Fruit fly (Drosophila melanogaster) whole organism, prepupa: ENCODE measurements around the gene GlnRS.

Source experiments
- Blimp-1 ChIP-seq: fragments of 200-800 bp; sonication (Bioruptor generic); optimal IDR thresholded peaks from 3 replicates; lab custom pipeline; 2017; ENCODE audit warnings: missing biosample characterization, missing genetic modification characterization, mild to moderate bottlenecking, moderate library complexity, missing genetic modification reagents
- CG10669 ChIP-seq: fragments of 200-800 bp; sonication (Bioruptor generic); optimal IDR thresholded peaks from 3 replicates; lab custom pipeline; 2018; ENCODE audit warnings: missing biosample characterization, mild to moderate bottlenecking, missing genetic modification characterization, moderate library complexity
- CG11294 ChIP-seq: fragments of 200-800 bp; sonication (Bioruptor generic); IDR thresholded peaks from 2 replicates; pipeline ENCODE4 v1.3.6; 2022; ENCODE audit warnings: missing biosample characterization, missing genetic modification characterization
- CG11902 ChIP-seq: fragments of 200-800 bp; sonication (Bioruptor generic); optimal IDR thresholded peaks from 3 replicates; lab custom pipeline; 2016; ENCODE audit warnings: missing biosample characterization, missing genetic modification characterization
- CG15336 ChIP-seq: fragments of 200-800 bp; sonication (Bioruptor generic); IDR thresholded peaks from 2 replicates; pipeline ENCODE4 v1.3.6; 2022; ENCODE audit warnings: missing biosample characterization, missing genetic modification characterization
- CG31627 ChIP-seq: fragments of 200-800 bp; sonication (Bioruptor generic); optimal IDR thresholded peaks from 3 replicates; lab custom pipeline; 2016; ENCODE audit warnings: missing biosample characterization, missing genetic modification characterization
- CG34406 ChIP-seq: fragments of 200-800 bp; sonication (Bioruptor generic); optimal IDR thresholded peaks from 3 replicates; lab custom pipeline; 2016; ENCODE audit warnings: missing biosample characterization, missing genetic modification characterization
- CG3919 ChIP-seq: fragments of 200-800 bp; sonication (Bioruptor generic); optimal IDR thresholded peaks from 3 replicates; lab custom pipeline; 2016; ENCODE audit warnings: missing biosample characterization, missing genetic modification characterization
- CG4318 ChIP-seq: fragments of 200-800 bp; sonication (Bioruptor generic); optimal IDR thresholded peaks from 3 replicates; lab custom pipeline; 2017; ENCODE audit warnings: missing biosample characterization, mild to moderate bottlenecking, missing genetic modification characterization
- CG6276 ChIP-seq: fragments of 200-800 bp; sonication (Bioruptor generic); optimal IDR thresholded peaks from 2 replicates; lab custom pipeline; 2017; ENCODE audit warnings: missing biosample characterization, mild to moderate bottlenecking, missing genetic modification characterization
- CG6792 ChIP-seq: fragments of 200-800 bp; sonication (Bioruptor generic); optimal IDR thresholded peaks from 3 replicates; lab custom pipeline; 2016; ENCODE audit warnings: missing biosample characterization, missing genetic modification characterization
- CG6854 ChIP-seq: fragments of 200-800 bp; sonication (Bioruptor generic); optimal IDR thresholded peaks from 2 replicates; lab custom pipeline; 2017; ENCODE audit warnings: missing biosample characterization, mild to moderate bottlenecking, missing genetic modification characterization
- CG7368 ChIP-seq: fragments of 200-800 bp; sonication (Bioruptor generic); optimal IDR thresholded peaks from 3 replicates; lab custom pipeline; 2016; ENCODE audit warnings: missing biosample characterization, missing genetic modification characterization
- CG8119 ChIP-seq: fragments of 200-800 bp; sonication (Bioruptor generic); IDR thresholded peaks from 3 replicates; pipeline ENCODE4 v1.3.6; 2022; ENCODE audit warnings: missing biosample characterization, missing genetic modification characterization
- CG8632 ChIP-seq: fragments of 200-800 bp; sonication (Bioruptor generic); optimal IDR thresholded peaks from 3 replicates; lab custom pipeline; 2016; ENCODE audit warnings: missing biosample characterization, missing genetic modification characterization
- Eip78C ChIP-seq: fragments of 200-800 bp; sonication (Bioruptor generic); peaks from one replicate; lab custom pipeline; 2016; ENCODE audit warnings: missing biosample characterization, missing genetic modification characterization
- Eip93F ChIP-seq: fragments of 200-800 bp; sonication (Bioruptor generic); optimal IDR thresholded peaks from 2 replicates; lab custom pipeline; 2016; ENCODE audit warnings: missing biosample characterization, mild to moderate bottlenecking, missing genetic modification characterization
- Hr38 ChIP-seq: sonication (Bioruptor generic); optimal IDR thresholded peaks from 2 replicates; lab custom pipeline; 2016; ENCODE audit warnings: missing biosample characterization, missing genetic modification characterization
- Met ChIP-seq: fragments of 200-800 bp; sonication (Bioruptor generic); optimal IDR thresholded peaks from 3 replicates; lab custom pipeline; 2016; ENCODE audit warnings: missing biosample characterization, missing genetic modification characterization
- Smox ChIP-seq: fragments of 200-800 bp; sonication (Bioruptor generic); optimal IDR thresholded peaks from 3 replicates; lab custom pipeline; 2016; ENCODE audit warnings: missing biosample characterization, missing genetic modification characterization
- acj6 ChIP-seq: fragments of 200-800 bp; sonication (Bioruptor generic); optimal IDR thresholded peaks from 3 replicates; lab custom pipeline; 2016; ENCODE audit warnings: missing biosample characterization, missing genetic modification characterization
- cyc ChIP-seq: fragments of 200-800 bp; sonication (Bioruptor generic); optimal IDR thresholded peaks from 3 replicates; lab custom pipeline; 2016; ENCODE audit warnings: missing biosample characterization, missing genetic modification characterization
- dac ChIP-seq: fragments of 200-800 bp; sonication (Bioruptor generic); optimal IDR thresholded peaks from 2 replicates; lab custom pipeline; 2017; ENCODE audit warnings: missing biosample characterization, mild to moderate bottlenecking, missing genetic modification characterization
- esn ChIP-seq: fragments of 200-800 bp; sonication (Bioruptor generic); optimal IDR thresholded peaks from 2 replicates; lab custom pipeline; 2016; ENCODE audit warnings: missing biosample characterization, mild to moderate bottlenecking, missing genetic modification characterization, moderate library complexity
- fd85E ChIP-seq: fragments of 200-800 bp; sonication (Bioruptor generic); optimal IDR thresholded peaks from 3 replicates; lab custom pipeline; 2016; ENCODE audit warnings: missing biosample characterization, missing genetic modification characterization
- fkh ChIP-seq: fragments of 200-800 bp; sonication (Bioruptor generic); optimal IDR thresholded peaks from 3 replicates; lab custom pipeline; 2017; ENCODE audit warnings: missing biosample characterization, mild to moderate bottlenecking, missing genetic modification characterization, moderate library complexity
- lz ChIP-seq: fragments of 200-800 bp; sonication (Bioruptor generic); optimal IDR thresholded peaks from 3 replicates; lab custom pipeline; 2016; ENCODE audit warnings: missing biosample characterization, missing genetic modification characterization
- net ChIP-seq: fragments of 200-800 bp; sonication (Bioruptor generic); optimal IDR thresholded peaks from 3 replicates; lab custom pipeline; 2016; ENCODE audit warnings: missing biosample characterization, missing genetic modification characterization
- spab ChIP-seq: fragments of 200-800 bp; sonication (Bioruptor generic); optimal IDR thresholded peaks from 2 replicates; lab custom pipeline; 2017; ENCODE audit warnings: missing biosample characterization, mild to moderate bottlenecking, missing genetic modification characterization, missing genetic modification reagents
- ss ChIP-seq, 2 experiments: fragments of 200-800 bp; sonication (Bioruptor generic); optimal IDR thresholded peaks; 2 replicates in 1 of 2; 3 replicates in 1 of 2; lab custom pipeline; 2017 to 2018; ENCODE audit warnings: mild to moderate bottlenecking in 2 of 2, missing biosample characterization in 2 of 2, missing genetic modification characterization in 2 of 2, moderate library complexity in 1 of 2
- svp ChIP-seq: fragments of 200-800 bp; sonication (Bioruptor generic); peaks from one replicate; lab custom pipeline; 2016; ENCODE audit warnings: missing biosample characterization, missing genetic modification characterization
- vri ChIP-seq: fragments of 200-800 bp; sonication (Bioruptor generic); optimal IDR thresholded peaks from 3 replicates; lab custom pipeline; 2016; ENCODE audit warnings: missing biosample characterization, mild to moderate bottlenecking, missing genetic modification characterization

GlnRS gene

DNA sequence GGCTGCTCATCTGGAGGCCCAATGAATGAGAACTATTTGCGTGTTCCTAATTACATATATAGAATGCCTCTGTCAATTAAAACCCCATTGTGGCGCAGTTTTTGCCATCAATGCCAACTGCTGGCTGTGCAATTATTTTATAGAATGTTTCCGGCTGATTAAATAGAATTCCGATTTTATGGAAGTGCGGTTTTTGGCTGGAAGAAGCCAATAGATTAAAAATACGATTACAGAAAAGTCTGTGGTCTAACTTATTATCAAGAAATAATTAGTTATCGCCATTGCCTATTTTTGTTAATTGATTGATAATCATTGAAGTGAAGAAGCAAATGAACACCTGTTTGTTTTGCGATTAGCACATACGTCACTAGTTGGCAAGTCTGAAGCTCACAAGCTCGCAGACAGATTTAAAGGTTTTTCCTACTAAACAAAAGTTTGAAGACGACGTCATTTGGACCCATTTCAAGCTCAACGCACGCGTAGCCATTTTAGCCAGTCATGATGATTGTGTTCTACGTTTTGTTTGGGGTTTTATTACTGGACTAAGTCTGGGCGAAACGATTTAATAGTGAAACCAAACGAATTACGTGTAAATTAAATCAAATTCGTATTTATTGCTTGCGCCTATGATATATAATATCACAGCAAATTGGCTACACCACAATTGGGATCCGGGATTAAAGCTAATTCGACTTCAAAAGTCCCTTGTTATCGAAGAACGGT, 40.5 kb upstream of the GlnRS start:
- peak; percentile 26 for TF ChIP-seq vri (GFP tag; lab: Kevin White, UChicago)
- no peak for TF ChIP-seq CG8119 (GFP tag; lab: Robert Waterston, UW)
- TF ChIP-seq fkh = peak; percentile 56

DNA sequence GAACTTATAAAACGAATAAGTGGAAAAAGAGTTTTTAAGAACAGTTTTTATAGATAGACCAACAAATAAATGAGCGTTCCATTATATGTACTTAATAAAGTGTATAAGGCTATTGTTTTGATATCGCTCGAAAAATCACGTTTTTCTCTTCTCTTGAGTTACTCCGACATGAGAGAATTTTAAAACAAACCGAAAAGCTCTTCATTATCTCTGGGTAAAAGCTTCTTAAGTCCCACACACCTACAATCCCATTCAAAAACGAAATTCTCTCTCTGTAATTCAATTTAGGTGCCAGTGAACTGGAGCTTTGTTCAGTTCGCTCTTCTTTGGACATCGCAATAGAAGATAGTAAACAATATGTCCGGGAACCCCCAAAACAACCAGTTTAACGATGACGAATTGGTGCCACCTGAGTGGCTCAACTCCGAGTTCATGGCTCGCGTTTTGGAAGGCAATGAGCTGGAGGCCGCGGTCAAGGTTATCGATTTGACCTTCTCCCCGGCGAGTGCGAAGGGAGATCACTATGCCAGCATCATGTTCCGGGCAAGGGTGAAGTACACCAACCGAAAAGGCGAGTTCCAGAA, 38.4 kb upstream of the GlnRS start, which contains the start of gene CG31436:
Gene CG31436, plus strand, starts transcription at position 281 of the 584 bp plus-strand sequence.
- TF ChIP-seq ss (GFP tag; optimal IDR thresholded peaks at IDR 0.05; lab: Kevin White, UChicago) (no peak), svp (GFP tag; lab: Kevin White, UChicago) (peak; percentile 97), fkh (peak; percentile 45)

dm6 chr3R:25302239-25302638, 36.7 kb upstream of the GlnRS start, which contains the start of gene CG31370:
Gene CG31370, plus strand, starts transcription at chr3R:25302464.
- no peak for TF ChIP-seq Eip78C (GFP tag; lab: Kevin White, UChicago)

DNA sequence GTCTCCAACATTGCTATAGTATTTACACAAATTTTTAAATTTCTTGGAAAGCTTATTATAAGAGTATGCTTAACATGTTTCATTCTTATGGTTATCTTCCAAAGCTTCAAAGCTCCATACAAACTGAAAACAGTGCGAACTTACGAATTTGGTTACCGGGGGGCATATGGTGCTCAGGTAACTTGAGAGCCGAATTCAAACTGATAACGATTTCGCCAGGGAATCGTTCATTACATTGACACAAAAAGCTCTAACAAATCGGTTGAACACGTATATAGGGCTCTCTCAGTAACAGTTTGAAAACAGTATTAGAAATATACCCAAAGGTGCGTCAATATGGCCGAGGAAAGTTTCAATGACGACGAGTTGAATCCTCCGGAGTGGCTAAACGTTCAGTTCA, 35.1 kb upstream of the GlnRS start, which contains the start of gene CG13659:
Gene CG13659, plus strand, starts transcription at position 317 of the 400 bp plus-strand sequence.
- TF ChIP-seq CG7368 (no peak), vri (GFP tag; lab: Kevin White, UChicago) (peak; percentile 3), CG31627 (no peak), dac (GFP tag; lab: Kevin White, UChicago) (no peak)

- TF ChIP-seq CG3919 (GFP tag; lab: Kevin White, UChicago) (no peak), CG8119 (GFP tag; lab: Robert Waterston, UW) (no peak), CG34406 (GFP tag; lab: Kevin White, UChicago) (no peak), acj6 (no peak)
These were observed 34.0 kb upstream of the GlnRS start, which contains the start of gene CG31288 for dm6 chr3R:25299507-25299964. Gene CG31288, minus strand, starts transcription at chr3R:25299557.

DNA sequence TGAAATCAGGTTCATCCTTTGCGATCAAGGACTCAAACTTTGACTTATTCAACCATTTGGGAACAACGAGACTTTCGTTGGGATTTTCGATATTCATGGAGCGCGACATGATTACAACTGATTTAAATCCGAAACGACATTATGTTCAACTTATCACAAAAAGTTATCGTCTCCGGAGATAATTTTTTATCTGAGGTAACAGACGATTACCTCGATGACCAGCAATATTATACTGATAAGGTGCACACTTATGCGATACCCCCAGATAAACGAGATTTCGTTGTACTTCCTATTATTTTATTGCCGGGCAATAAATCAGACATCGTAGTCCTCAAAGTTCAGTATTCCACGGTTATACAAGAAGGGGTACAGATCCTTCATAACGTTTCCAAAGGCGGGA, 32.2 kb upstream of the GlnRS start, which contains the start of gene CG31097:
Gene CG31097, minus strand, starts transcription at position 101 of the 400 bp plus-strand sequence.
- TF ChIP-seq esn (GFP tag; lab: Kevin White, UChicago) = no peak
- TF ChIP-seq CG4318 (GFP tag; lab: Kevin White, UChicago) = no peak
- TF ChIP-seq spab (GFP tag; lab: Kevin White, UChicago) = no peak
- no peak for TF ChIP-seq acj6
- no peak for TF ChIP-seq Smox (GFP tag; lab: Kevin White, UChicago)
- TF ChIP-seq CG6854 (GFP tag; lab: Kevin White, UChicago) = no peak
- TF ChIP-seq CG15336 (GFP tag; lab: Robert Waterston, UW) = no peak
- TF ChIP-seq CG7368 = no peak
- TF ChIP-seq, all 60 proteins: peak for 0

DNA sequence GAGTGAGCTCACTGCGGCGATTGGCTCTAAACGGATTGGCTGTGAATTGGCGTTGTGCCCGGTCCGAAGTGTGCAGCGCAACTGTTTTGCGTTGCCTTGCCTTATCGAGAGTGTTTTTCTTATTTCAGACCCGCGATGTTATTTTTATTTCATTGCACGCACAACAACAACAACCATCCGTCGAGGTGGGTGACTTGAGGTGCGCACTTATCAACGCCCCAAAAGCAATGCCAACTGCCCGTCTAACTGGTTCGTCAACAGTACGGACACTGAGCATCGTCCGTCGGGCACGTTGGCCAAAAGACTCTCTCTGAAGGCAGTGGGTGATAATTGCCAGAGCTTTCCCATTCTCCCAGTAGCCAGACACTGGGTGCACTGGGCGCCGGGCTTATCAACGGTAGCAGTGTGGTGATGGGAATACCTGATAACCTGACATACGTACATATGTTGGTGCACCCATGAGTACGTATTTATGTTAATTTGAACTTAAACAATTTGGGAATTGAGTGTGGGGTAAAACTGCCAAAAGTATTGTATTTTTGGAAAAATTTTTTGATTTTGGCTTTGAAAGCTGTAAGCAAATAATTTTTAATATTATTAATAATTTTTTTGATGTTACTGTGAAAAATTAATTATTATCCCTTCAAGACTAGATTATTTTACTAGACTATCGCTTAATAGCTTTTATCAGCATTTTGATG, 29.9 kb upstream of the GlnRS start, which contains the start of gene CG31102:
Gene CG31102, minus strand, starts transcription at position 275 of the 701 bp plus-strand sequence.
- TF ChIP-seq esn (GFP tag; lab: Kevin White, UChicago) = peak; percentile 5
- TF ChIP-seq net = no peak
- no peak for TF ChIP-seq spab (GFP tag; lab: Kevin White, UChicago)
- TF ChIP-seq lz (GFP tag; lab: Kevin White, UChicago) = no peak
- peak; percentile 79 for TF ChIP-seq vri (GFP tag; lab: Kevin White, UChicago)
- TF ChIP-seq CG6792 (GFP tag; lab: Kevin White, UChicago) = no peak
- TF ChIP-seq CG10669 (GFP tag; lab: Kevin White, UChicago) = no peak
- peak; percentile 21 for TF ChIP-seq CG6276 (GFP tag; lab: Kevin White, UChicago)
- no peak for TF ChIP-seq fd85E (GFP tag; lab: Kevin White, UChicago)
- no peak for TF ChIP-seq Eip93F
- no peak for TF ChIP-seq Blimp-1
- TF ChIP-seq svp (GFP tag; lab: Kevin White, UChicago) = peak; percentile 90
- TF ChIP-seq CG8632 = no peak
- no peak for TF ChIP-seq Hr38
- no peak for TF ChIP-seq Smox (GFP tag; lab: Kevin White, UChicago)
- no peak for TF ChIP-seq Met (GFP tag; lab: Kevin White, UChicago)
- no peak for TF ChIP-seq CG6854 (GFP tag; lab: Kevin White, UChicago)
- no peak for TF ChIP-seq CG34406 (GFP tag; lab: Kevin White, UChicago)
- TF ChIP-seq cyc = no peak
- TF ChIP-seq CG8119 (GFP tag; lab: Robert Waterston, UW) = no peak
- peak in 1 of 2 experiments; percentile 4 for TF ChIP-seq ss (GFP tag; optimal IDR thresholded peaks at IDR 0.05; lab: Kevin White, UChicago)
- no peak for TF ChIP-seq CG11902 (GFP tag; lab: Kevin White, UChicago)
- TF ChIP-seq CG11294 (GFP tag; lab: Robert Waterston, UW) = no peak
- TF ChIP-seq, all 60 proteins: peak for 5
